Fruit fly (Drosophila melanogaster): Measurements from ENCODE around the gene p53.

- TF ChIP-seq CTCF (optimal IDR thresholded peaks at IDR 0.05) (no peak), CG8478 (optimal IDR thresholded peaks at IDR 0.05) (no peak)
These were observed 23.0 kb downstream of the p53 start for dm6 chr3R:23030900-23031299.
